Worm (Caenorhabditis elegans): ENCODE results near the gene C31H2.4.

C31H2.4 gene

ce11 chrX:5151403-5151802, 8.1 kb downstream of the C31H2.4 start:
- no peak for TF ChIP-seq nhr-2 (tag; optimal IDR thresholded peaks at IDR 0.05)

- no peak for TF ChIP-seq ham-2 (GFP tag; optimal IDR thresholded peaks at IDR 0.05)
- no peak for TF ChIP-seq unc-39 (tag; optimal IDR thresholded peaks at IDR 0.05)
- TF ChIP-seq blmp-1 (tag; optimal IDR thresholded peaks at IDR 0.05) = peak; percentile 63
- no peak for TF ChIP-seq mab-5 (tag; optimal IDR thresholded peaks at IDR 0.05)
- no peak for TF ChIP-seq tbx-8 (GFP tag; optimal IDR thresholded peaks at IDR 0.05)
- TF ChIP-seq cnd-1 (tag; optimal IDR thresholded peaks at IDR 0.05) = no peak
- no peak for TF ChIP-seq bed-3 (GFP tag; optimal IDR thresholded peaks at IDR 0.05)
- TF ChIP-seq nhr-237 (tag; optimal IDR thresholded peaks at IDR 0.05) = no peak
Measured at ce11 chrX:5150389-5150788, 9.1 kb downstream of the C31H2.4 start, which contains the start of gene dpy-8. Gene dpy-8, minus strand, starts transcription at chrX:5150476.

- no peak for TF ChIP-seq ceh-83 (GFP tag; optimal IDR thresholded peaks at IDR 0.05)
- TF ChIP-seq unc-120 (tag; optimal IDR thresholded peaks at IDR 0.05; ENCODE audit: poor library complexity, severe bottlenecking) = no peak
- TF ChIP-seq ham-2 (GFP tag; optimal IDR thresholded peaks at IDR 0.05) = no peak
- TF ChIP-seq cnd-1 (tag; optimal IDR thresholded peaks at IDR 0.05) = no peak
- TF ChIP-seq ceh-43 (GFP tag; optimal IDR thresholded peaks at IDR 0.05) = no peak
- no peak for TF ChIP-seq hlh-1 (tag; optimal IDR thresholded peaks at IDR 0.05)
- no peak for TF ChIP-seq lsy-2 (tag; optimal IDR thresholded peaks at IDR 0.05)
- no peak for TF ChIP-seq nhr-237 (tag; optimal IDR thresholded peaks at IDR 0.05)
- TF ChIP-seq ztf-11 (tag; optimal IDR thresholded peaks at IDR 0.05) = no peak
- TF ChIP-seq elt-1 (tag; optimal IDR thresholded peaks at IDR 0.05; ENCODE audit: borderline replicate concordance, insufficient read depth) = no peak
- no peak for TF ChIP-seq tbx-8 (GFP tag; optimal IDR thresholded peaks at IDR 0.05)
- no peak for TF ChIP-seq ces-1 (GFP tag; optimal IDR thresholded peaks at IDR 0.05)
- no peak for TF ChIP-seq snpc-4 (tag; optimal IDR thresholded peaks at IDR 0.05)
- no peak for TF ChIP-seq ceh-39 (tag; optimal IDR thresholded peaks at IDR 0.05)
- TF ChIP-seq mls-2 (tag; optimal IDR thresholded peaks at IDR 0.05) = no peak
- TF ChIP-seq lin-32 (GFP tag; optimal IDR thresholded peaks at IDR 0.05) = no peak
Measured at ce11 chrX:5147918-5148317, 11.5 kb downstream of the C31H2.4 start, which contains the start of gene C31H2.14. Gene C31H2.14, plus strand, starts transcription at chrX:5148218.

ce11 chrX:5142403-5142802, 17.1 kb downstream of the C31H2.4 start:
- TF ChIP-seq pha-4 (tag; optimal IDR thresholded peaks at IDR 0.05) (peak; percentile 82), flh-1 (GFP tag; optimal IDR thresholded peaks at IDR 0.05) (no peak)

- TF ChIP-seq sptf-1 (tag; optimal IDR thresholded peaks at IDR 0.05) = peak; percentile 69
- TF ChIP-seq lin-32 (GFP tag; optimal IDR thresholded peaks at IDR 0.05) = peak; percentile 43
- TF ChIP-seq drap-1 (GFP tag; optimal IDR thresholded peaks at IDR 0.05) = peak; percentile 73
- TF ChIP-seq hlh-1 (tag; optimal IDR thresholded peaks at IDR 0.05) = peak; percentile 34
- TF ChIP-seq ces-1 (GFP tag; optimal IDR thresholded peaks at IDR 0.05) = peak; percentile 73
- TF ChIP-seq ceh-83 (GFP tag; optimal IDR thresholded peaks at IDR 0.05) = no peak
- no peak for TF ChIP-seq ztf-11 (tag; optimal IDR thresholded peaks at IDR 0.05)
- peak; percentile 11 for TF ChIP-seq bed-3 (GFP tag; optimal IDR thresholded peaks at IDR 0.05)
- no peak for TF ChIP-seq nhr-2 (tag; optimal IDR thresholded peaks at IDR 0.05)
- peak; percentile 72 for TF ChIP-seq M03D4.4 (tag; optimal IDR thresholded peaks at IDR 0.05)
- TF ChIP-seq ham-2 (GFP tag; optimal IDR thresholded peaks at IDR 0.05) = peak; percentile 42
- TF ChIP-seq unc-120 (tag; optimal IDR thresholded peaks at IDR 0.05; ENCODE audit: poor library complexity, severe bottlenecking) = peak; percentile 61
- peak; percentile 82 for TF ChIP-seq mls-2 (tag; optimal IDR thresholded peaks at IDR 0.05)
- TF ChIP-seq pha-4 (tag; optimal IDR thresholded peaks at IDR 0.05) = peak; percentile 32
- TF ChIP-seq cnd-1 (tag; optimal IDR thresholded peaks at IDR 0.05) = peak; percentile 75
Measured at ce11 chrX:5140177-5140576, 19.3 kb downstream of the C31H2.4 start.

- TF ChIP-seq snpc-4 (tag; optimal IDR thresholded peaks at IDR 0.05) (no peak), ztf-11 (tag; optimal IDR thresholded peaks at IDR 0.05) (no peak), nhr-76 (tag; optimal IDR thresholded peaks at IDR 0.05) (no peak), nhr-12 (tag; optimal IDR thresholded peaks at IDR 0.05) (no peak), ces-1 (GFP tag; optimal IDR thresholded peaks at IDR 0.05) (no peak), nhr-2 (tag; optimal IDR thresholded peaks at IDR 0.05) (no peak)
Measured at ce11 chrX:5137716-5138470, 21.6 kb downstream of the C31H2.4 start.

Measured in whole organism, mixed stage, embryonic.